Fruit fly (Drosophila melanogaster) whole organism, embryonic: ENCODE measurements around the gene SMC3.

ENCODE experiments used
- CG12299 ChIP-seq: fragments of 200-800 bp; sonication (Bioruptor generic); optimal IDR thresholded peaks from 2 replicates; lab custom pipeline; 2018; ENCODE audit warnings: missing biosample characterization, mild to moderate bottlenecking, missing genetic modification characterization
- CG13624 ChIP-seq: fragments of 200-800 bp; sonication (Bioruptor generic); optimal IDR thresholded peaks from 2 replicates; lab custom pipeline; 2016; ENCODE audit warnings: missing biosample characterization, missing genetic modification characterization
- CG15601 ChIP-seq: fragments of 200-800 bp; sonication (Bioruptor generic); optimal IDR thresholded peaks from 3 replicates; lab custom pipeline; 2019; ENCODE audit warnings: missing biosample characterization, mild to moderate bottlenecking, missing genetic modification characterization, moderate library complexity
- CG1603 ChIP-seq: fragments of 200-800 bp; sonication (Bioruptor generic); optimal IDR thresholded peaks from 2 replicates; lab custom pipeline; 2019; ENCODE audit warnings: missing biosample characterization, mild to moderate bottlenecking, missing genetic modification characterization, moderate library complexity
- CG16813 ChIP-seq: fragments of 200-800 bp; sonication (Bioruptor generic); IDR thresholded peaks from 3 replicates; pipeline ENCODE4 v1.3.6; 2022; ENCODE audit warnings: missing biosample characterization, missing genetic modification characterization; ENCODE audit not compliant: partially characterized antibody
- CG17361 ChIP-seq: fragments of 200-800 bp; sonication (Bioruptor generic); IDR thresholded peaks from 3 replicates; pipeline ENCODE4 v1.3.6; 2022; ENCODE audit warnings: missing biosample characterization, missing genetic modification characterization
- CG17568 ChIP-seq: fragments of 200-800 bp; sonication (Bioruptor generic); optimal IDR thresholded peaks from 2 replicates; lab custom pipeline; 2018; ENCODE audit warnings: missing biosample characterization, mild to moderate bottlenecking, missing genetic modification characterization, moderate library complexity
- CG18476 ChIP-seq: fragments of 200-800 bp; sonication (Bioruptor generic); optimal IDR thresholded peaks from 2 replicates; lab custom pipeline; 2016; ENCODE audit warnings: missing biosample characterization, mild to moderate bottlenecking, missing genetic modification characterization
- CG2116 ChIP-seq: fragments of 200-800 bp; sonication (Bioruptor generic); optimal IDR thresholded peaks from 3 replicates; lab custom pipeline; 2018; ENCODE audit warnings: missing biosample characterization, mild to moderate bottlenecking, missing genetic modification characterization
- CG30020 ChIP-seq: fragments of 200-800 bp; optimal IDR thresholded peaks from 2 replicates; lab custom pipeline; 2019; ENCODE audit warnings: missing biosample characterization, mild to moderate bottlenecking, missing genetic modification characterization, moderate library complexity
- CG30403 ChIP-seq: fragments of 200-800 bp; sonication (Bioruptor generic); optimal IDR thresholded peaks from 3 replicates; lab custom pipeline; 2016; ENCODE audit warnings: missing biosample characterization, missing genetic modification characterization
- CG31388 ChIP-seq: fragments of 200-800 bp; sonication (Bioruptor generic); optimal IDR thresholded peaks from 2 replicates; lab custom pipeline; 2016; ENCODE audit warnings: missing biosample characterization, missing genetic modification characterization
- CG4328 ChIP-seq: fragments of 200-800 bp; sonication (Bioruptor generic); optimal IDR thresholded peaks from 3 replicates; lab custom pipeline; 2017; ENCODE audit warnings: missing biosample characterization, missing genetic modification reagents, missing genetic modification characterization
- CG6791 ChIP-seq: fragments of 200-800 bp; sonication (Bioruptor generic); IDR thresholded peaks from 3 replicates; pipeline ENCODE4 v1.3.6; 2022; ENCODE audit warnings: missing biosample characterization, missing genetic modification characterization; ENCODE audit not compliant: partially characterized antibody
- CG8290 ChIP-seq, 3 experiments: fragments of 200-800 bp; sonication (Bioruptor generic); optimal IDR thresholded peaks; 2 replicates each; lab custom pipeline; 2016 to 2019; ENCODE audit warnings: missing biosample characterization in 3 of 3, missing genetic modification characterization in 3 of 3, mild to moderate bottlenecking in 2 of 3, moderate library complexity in 1 of 3
- CG8388 ChIP-seq: fragments of 200-800 bp; sonication (Bioruptor generic); optimal IDR thresholded peaks from 2 replicates; lab custom pipeline; 2019; ENCODE audit warnings: missing biosample characterization, mild to moderate bottlenecking, missing genetic modification characterization, moderate library complexity
- CG9817 ChIP-seq: fragments of 200-800 bp; sonication (Bioruptor generic); optimal IDR thresholded peaks from 2 replicates; lab custom pipeline; 2018; ENCODE audit warnings: missing biosample characterization, mild to moderate bottlenecking, missing genetic modification characterization, moderate library complexity
- CG9932 ChIP-seq: fragments of 200-800 bp; sonication (Bioruptor generic); IDR thresholded peaks from 2 replicates; pipeline ENCODE4 v1.3.6; 2022; ENCODE audit warnings: missing biosample characterization, missing genetic modification characterization
- D19B ChIP-seq: fragments of 200-800 bp; sonication (Bioruptor generic); optimal IDR thresholded peaks from 2 replicates; lab custom pipeline; 2017; ENCODE audit warnings: missing biosample characterization, mild to moderate bottlenecking, missing genetic modification characterization
- Dp ChIP-seq: fragments of 200-800 bp; sonication (Bioruptor generic); optimal IDR thresholded peaks from 2 replicates; lab custom pipeline; 2018; ENCODE audit warnings: missing biosample characterization, mild to moderate bottlenecking, missing genetic modification characterization, moderate library complexity
- Dref ChIP-seq: fragments of 200-800 bp; sonication (Bioruptor generic); IDR thresholded peaks from 2 replicates; pipeline ENCODE4 v1.3.6; 2022; ENCODE audit warnings: missing biosample characterization, missing genetic modification characterization
- Gsc ChIP-seq: fragments of 200-800 bp; sonication (Bioruptor generic); IDR thresholded peaks from 2 replicates; pipeline ENCODE4 v1.3.6; 2022; ENCODE audit warnings: missing biosample characterization, missing genetic modification characterization
- Gug ChIP-seq: fragments of 200-800 bp; sonication (Bioruptor generic); IDR thresholded peaks from 4 replicates; pipeline ENCODE4 v1.3.6; 2022; ENCODE audit warnings: missing biosample characterization, missing genetic modification characterization
- H2.0 ChIP-seq: fragments of 200-800 bp; sonication (Bioruptor generic); IDR thresholded peaks from 2 replicates; pipeline ENCODE4 v1.3.6; 2022; ENCODE audit warnings: missing biosample characterization, missing genetic modification characterization
- HLH4C ChIP-seq: fragments of 200-800 bp; sonication (Bioruptor generic); IDR thresholded peaks from 3 replicates; pipeline ENCODE4 v1.3.6; 2022; ENCODE audit warnings: missing biosample characterization, missing genetic modification characterization; ENCODE audit not compliant: partially characterized antibody
- Hr3 ChIP-seq: fragments of 200-800 bp; sonication (Bioruptor generic); optimal IDR thresholded peaks from 3 replicates; lab custom pipeline; 2016; ENCODE audit warnings: missing biosample characterization, missing genetic modification characterization
- Mes4 ChIP-seq: fragments of 200-800 bp; sonication (Bioruptor generic); optimal IDR thresholded peaks from 2 replicates; lab custom pipeline; 2016; ENCODE audit warnings: missing biosample characterization, missing genetic modification characterization
- Myb ChIP-seq: fragments of 200-800 bp; sonication (Bioruptor generic); optimal IDR thresholded peaks from 2 replicates; lab custom pipeline; 2016; ENCODE audit warnings: missing biosample characterization, missing genetic modification characterization
- Ravus ChIP-seq: fragments of 200-800 bp; sonication (Bioruptor generic); IDR thresholded peaks from 2 replicates; pipeline ENCODE4 v1.3.6; 2022; ENCODE audit warnings: missing biosample characterization, missing genetic modification characterization
- Scr ChIP-seq: fragments of 200-800 bp; sonication (Bioruptor generic); IDR thresholded peaks from 2 replicates; pipeline ENCODE4 v1.3.6; 2022; ENCODE audit warnings: missing biosample characterization, missing genetic modification characterization; ENCODE audit not compliant: partially characterized antibody
- Sry-δ ChIP-seq: fragments of 200-800 bp; sonication (Bioruptor generic); optimal IDR thresholded peaks from 2 replicates; lab custom pipeline; 2016; ENCODE audit warnings: missing biosample characterization, missing genetic modification characterization
- al ChIP-seq: fragments of 200-800 bp; sonication (Bioruptor generic); IDR thresholded peaks from 2 replicates; pipeline ENCODE4 v1.3.6; 2022; ENCODE audit warnings: missing biosample characterization, missing genetic modification characterization
- amos ChIP-seq: fragments of 200-800 bp; sonication (Bioruptor generic); IDR thresholded peaks from 2 replicates; pipeline ENCODE4 v1.3.6; 2022; ENCODE audit warnings: missing biosample characterization, missing genetic modification characterization; ENCODE audit not compliant: partially characterized antibody
- az2 ChIP-seq: fragments of 200-800 bp; sonication (Bioruptor generic); optimal IDR thresholded peaks from 3 replicates; lab custom pipeline; 2016; ENCODE audit warnings: missing biosample characterization, missing genetic modification characterization
- corto ChIP-seq: fragments of 200-800 bp; sonication (Bioruptor generic); optimal IDR thresholded peaks from 2 replicates; lab custom pipeline; 2016; ENCODE audit warnings: missing biosample characterization, mild to moderate bottlenecking, missing genetic modification characterization, moderate library complexity
- dmrt99B ChIP-seq: fragments of 200-800 bp; sonication (Bioruptor generic); optimal IDR thresholded peaks from 2 replicates; lab custom pipeline; 2018; ENCODE audit warnings: missing biosample characterization, mild to moderate bottlenecking, missing genetic modification characterization, moderate library complexity
- esg ChIP-seq: fragments of 200-800 bp; sonication (Bioruptor generic); conservative IDR thresholded peaks from 2 replicates; pipeline ENCODE4 v1.3.6; 2022; ENCODE audit warnings: missing biosample characterization, missing genetic modification characterization
- fru ChIP-seq: fragments of >200 bp; optimal IDR thresholded peaks from 2 replicates; lab custom pipeline; 2017
- fu2 ChIP-seq: fragments of 200-800 bp; sonication (Bioruptor generic); optimal IDR thresholded peaks from 2 replicates; lab custom pipeline; 2016; ENCODE audit warnings: missing biosample characterization, missing genetic modification characterization
- hkb ChIP-seq, 2 experiments: fragments of 200-800 bp in 1 of 2; fragments of >200 bp in 1 of 2; sonication (Bioruptor generic) in 1 of 2; IDR thresholded peaks in 1 of 2; optimal IDR thresholded peaks in 1 of 2; 2 replicates each; pipeline versions ENCODE4 v1.3.6 to Lab custom; 2017 to 2022; ENCODE audit warnings: missing biosample characterization in 1 of 2, missing genetic modification characterization in 1 of 2
- inv ChIP-seq: fragments of 200-800 bp; sonication (Bioruptor generic); IDR thresholded peaks from 2 replicates; pipeline ENCODE4 v1.3.6; 2022; ENCODE audit warnings: missing biosample characterization, missing genetic modification characterization; ENCODE audit not compliant: partially characterized antibody
- luna ChIP-seq: fragments of 200-800 bp; sonication (Bioruptor generic); optimal IDR thresholded peaks from 2 replicates; lab custom pipeline; 2016; ENCODE audit warnings: missing biosample characterization, missing genetic modification characterization
- p53 ChIP-seq: fragments of 200-800 bp; sonication (Bioruptor generic); optimal IDR thresholded peaks from 2 replicates; lab custom pipeline; 2016; ENCODE audit warnings: missing biosample characterization, missing genetic modification characterization
- sisA ChIP-seq: fragments of 200-800 bp; sonication (Bioruptor generic); IDR thresholded peaks from 2 replicates; pipeline ENCODE4 v1.3.6; 2022; ENCODE audit warnings: missing biosample characterization, missing genetic modification characterization
- slbo ChIP-seq: fragments of 200-800 bp; sonication (Bioruptor generic); IDR thresholded peaks from 2 replicates; pipeline ENCODE4 v1.3.6; 2022; ENCODE audit warnings: missing biosample characterization, missing genetic modification characterization
- sna ChIP-seq: fragments of 200-800 bp; sonication (Bioruptor generic); IDR thresholded peaks from 2 replicates; pipeline ENCODE4 v1.3.6; 2022; ENCODE audit warnings: missing biosample characterization, missing genetic modification characterization; ENCODE audit not compliant: partially characterized antibody
- sqz ChIP-seq: fragments of 200-800 bp; sonication (Bioruptor generic); optimal IDR thresholded peaks from 3 replicates; lab custom pipeline; 2018; ENCODE audit warnings: missing biosample characterization, mild to moderate bottlenecking, missing genetic modification characterization
- unc-4 ChIP-seq: fragments of 200-800 bp; sonication (Bioruptor generic); IDR thresholded peaks from 2 replicates; pipeline ENCODE4 v1.3.6; 2022; ENCODE audit warnings: missing biosample characterization, missing genetic modification characterization; ENCODE audit not compliant: partially characterized antibody
- zfh2 ChIP-seq: fragments of 200-800 bp; sonication (Bioruptor generic); optimal IDR thresholded peaks from 2 replicates; lab custom pipeline; 2016; ENCODE audit warnings: missing biosample characterization, missing genetic modification characterization

Gene SMC3

dm6 chrX:16587668-16588046, 5.6 kb downstream of the SMC3 start, which contains the start of gene CG13014 (continued):
- TF ChIP-seq sna (GFP tag; lab: Robert Waterston, UW) (peak; percentile 40), Dp (GFP tag; lab: Kevin White, UChicago) (peak; percentile 1), CG8388 (GFP tag; lab: Kevin White, UChicago) (no peak), H2.0 (GFP tag; lab: Robert Waterston, UW) (no peak), al (GFP tag; lab: Robert Waterston, UW) (no peak), CG13624 (GFP tag; lab: Kevin White, UChicago) (no peak), CG12299 (tag; lab: Kevin White, UChicago) (no peak), fru (lab: Kevin White, UChicago) (no peak), zfh2 (no peak), Dref (GFP tag; lab: Robert Waterston, UW) (peak; percentile 63), D19B (no peak), CG30020 (tag; lab: Kevin White, UChicago) (no peak), dmrt99B (tag; lab: Kevin White, UChicago) (no peak), amos (GFP tag; lab: Robert Waterston, UW) (peak; percentile 56; the same call in 1 of the 2 replicates), CG6791 (GFP tag; lab: Robert Waterston, UW) (0 out of 3 replicates have a peak, but pooled peaks have one; percentile 23), CG16813 (peak; percentile 35; the same call in 1 of the 3 replicates), esg (GFP tag; lab: Robert Waterston, UW) (no peak), hkb (optimal IDR thresholded peaks at IDR 0.05; lab: Kevin White, UChicago) (no peak), hkb (GFP tag; IDR thresholded peaks at IDR 0.05; lab: Robert Waterston, UW) (no peak), CG17568 (GFP tag; lab: Kevin White, UChicago) (no peak), sqz (GFP tag; lab: Kevin White, UChicago) (no peak), luna (no peak), CG18476 (no peak), Gug (no peak), CG4328 (GFP tag; lab: Kevin White, UChicago) (no peak), corto (no peak), Ravus (GFP tag; lab: Robert Waterston, UW) (no peak), Mes4 (GFP tag; lab: Kevin White, UChicago) (no peak), Sry-δ (GFP tag; lab: Kevin White, UChicago) (no peak), Myb (GFP tag; lab: Kevin White, UChicago) (peak; percentile 67), CG1603 (tag; lab: Kevin White, UChicago) (peak; percentile 29), CG8290 (GFP tag; optimal IDR thresholded peaks at IDR 0.05; lab: Kevin White, UChicago) (no peak), CG8290 (tag; optimal IDR thresholded peaks at IDR 0.05; lab: Kevin White, UChicago) (no peak), CG31388 (GFP tag; lab: Kevin White, UChicago) (no peak), CG15601 (tag; lab: Kevin White, UChicago) (no peak), inv (GFP tag; lab: Robert Waterston, UW) (no peak; the same call in 1 of the 2 replicates)

DNA sequence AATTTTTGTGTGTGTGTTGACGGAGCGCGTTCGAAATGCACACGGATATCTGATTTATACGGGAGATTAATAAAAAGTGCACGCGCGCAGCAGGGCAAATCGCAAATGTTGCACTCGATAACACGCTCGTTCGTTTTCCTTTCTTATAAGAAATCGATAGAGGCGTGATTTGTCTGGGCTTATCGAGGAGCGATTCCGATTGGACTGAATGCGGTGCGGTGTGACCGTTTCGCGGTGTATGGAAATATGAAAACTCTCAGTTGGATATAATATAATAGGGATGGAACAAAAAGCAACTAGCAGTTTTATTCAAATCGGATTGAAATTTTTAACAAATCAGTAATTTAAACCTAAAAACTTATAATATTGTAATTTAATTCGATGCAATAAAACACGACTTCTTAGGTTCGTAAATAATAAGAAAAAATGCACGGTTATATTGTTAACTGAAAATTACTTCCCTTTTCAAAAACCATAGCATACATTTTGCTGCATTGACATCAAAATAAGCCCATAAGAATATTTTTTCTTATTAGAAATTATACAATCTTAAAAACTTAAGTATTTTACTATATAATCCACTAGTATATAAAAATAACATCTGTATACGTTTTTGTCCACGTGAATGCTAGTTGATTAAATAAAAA, 6.1 kb downstream of the SMC3 start, which contains the start of gene CanA-14F:
TSS of gene CanA-14F (minus strand) at position 152 of the 647 bp plus-strand sequence.
- peak; percentile 42 for TF ChIP-seq CG9817
- peak; percentile 41 for TF ChIP-seq CG2116 (GFP tag; lab: Kevin White, UChicago)
- TF ChIP-seq sisA, result no peak
- no peak for TF ChIP-seq fu2
- no peak for TF ChIP-seq Hr3 (GFP tag; lab: Kevin White, UChicago)
- TF ChIP-seq p53 (GFP tag; lab: Kevin White, UChicago), result no peak
- TF ChIP-seq CG9932 (GFP tag; lab: Robert Waterston, UW), result peak; percentile 46; the same call in 1 of the 2 replicates
- no peak for TF ChIP-seq Gsc (GFP tag; lab: Robert Waterston, UW)
- TF ChIP-seq Scr, result peak; percentile 52
- TF ChIP-seq CG6791 (GFP tag; lab: Robert Waterston, UW), result peak; percentile 79
- peak; percentile 4 for TF ChIP-seq az2 (GFP tag; lab: Kevin White, UChicago)
- TF ChIP-seq CG30020 (tag; lab: Kevin White, UChicago), result no peak
- peak; percentile 72 for TF ChIP-seq HLH4C
- peak; percentile 23 for TF ChIP-seq CG30403 (GFP tag; lab: Kevin White, UChicago)
- TF ChIP-seq unc-4 (GFP tag; lab: Robert Waterston, UW), result peak; percentile 52; the same call in 1 of the 2 replicates
- TF ChIP-seq CG17361, result 0 out of 3 replicates have a peak, but pooled peaks have one; percentile 38
- peak; percentile 27; the same call in 1 of the 2 replicates for TF ChIP-seq slbo (GFP tag; lab: Robert Waterston, UW)
